Worm (Caenorhabditis elegans) whole organism, late embryonic: Measurements from ENCODE around the gene fbxb-106.

Experiments used
- C08G9.2 ChIP-seq: sonication (generic microtip); optimal IDR thresholded peaks from 2 replicates; lab custom pipeline; 2016; ENCODE audit warnings: mild to moderate bottlenecking, missing genetic modification characterization, moderate library complexity, missing compliant biosample characterization
- C38D4.7 ChIP-seq: fragments of 200-800 bp; sonication (Bioruptor generic); optimal IDR thresholded peaks from 2 replicates; lab custom pipeline; 2018; ENCODE audit warnings: mild to moderate bottlenecking, missing genetic modification characterization, moderate library complexity, missing compliant biosample characterization
- F13H6.1 ChIP-seq: sonication (generic microtip); optimal IDR thresholded peaks from 2 replicates; lab custom pipeline; 2016; ENCODE audit warnings: missing genetic modification characterization, missing compliant biosample characterization
- T23F11.4 ChIP-seq: fragments of 200-800 bp; sonication (Bioruptor generic); optimal IDR thresholded peaks from 2 replicates; lab custom pipeline; 2018; ENCODE audit warnings: mild to moderate bottlenecking, missing genetic modification characterization, missing compliant biosample characterization
- ama-1 ChIP-seq: fragments of 150-350 bp; optimal IDR thresholded peaks from 2 replicates; lab custom pipeline; 2014
- ceh-14 ChIP-seq: sonication (generic microtip); optimal IDR thresholded peaks from 2 replicates; lab custom pipeline; 2016; ENCODE audit warnings: missing genotype, missing genetic modification characterization, missing compliant biosample characterization
- ceh-18 ChIP-seq: sonication (generic microtip); optimal IDR thresholded peaks from 2 replicates; lab custom pipeline; 2016; ENCODE audit warnings: missing genetic modification characterization, missing compliant biosample characterization
- ceh-19 ChIP-seq: fragments of 200-800 bp; sonication (Bioruptor generic); optimal IDR thresholded peaks from 2 replicates; lab custom pipeline; 2018; ENCODE audit warnings: mild to moderate bottlenecking, missing genetic modification characterization, missing compliant biosample characterization
- ceh-22 ChIP-seq: sonication (generic microtip); optimal IDR thresholded peaks from 2 replicates; lab custom pipeline; 2017; ENCODE audit warnings: missing biosample characterization, missing genetic modification characterization
- ceh-31 ChIP-seq: sonication (generic microtip); optimal IDR thresholded peaks from 2 replicates; lab custom pipeline; 2016; ENCODE audit warnings: missing genetic modification characterization, missing compliant biosample characterization
- ceh-45 ChIP-seq: fragments of 200-800 bp; sonication (Bioruptor generic); IDR thresholded peaks from 2 replicates; pipeline ENCODE4 v1.3.6; 2022; ENCODE audit warnings: missing genetic modification reagents, missing genetic modification characterization, missing compliant biosample characterization
- ceh-48 ChIP-seq: sonication (generic microtip); optimal IDR thresholded peaks from 2 replicates; lab custom pipeline; 2016; ENCODE audit warnings: missing genetic modification characterization, inconsistent platforms, missing compliant biosample characterization
- ceh-6 ChIP-seq: fragments of 200-800 bp; sonication (Bioruptor generic); optimal IDR thresholded peaks from 2 replicates; lab custom pipeline; 2018; ENCODE audit warnings: mild to moderate bottlenecking, missing genetic modification characterization, missing compliant biosample characterization
- dve-1 ChIP-seq: sonication (generic microtip); optimal IDR thresholded peaks from 2 replicates; lab custom pipeline; 2017; ENCODE audit warnings: antibody characterized with exemption, mild to moderate bottlenecking, missing genetic modification characterization, missing compliant biosample characterization
- elt-2 ChIP-seq: sonication (generic microtip); optimal IDR thresholded peaks from 2 replicates; lab custom pipeline; 2016; ENCODE audit warnings: missing genetic modification reagents, missing genetic modification characterization, missing compliant biosample characterization
- elt-4 ChIP-seq: sonication (generic microtip); optimal IDR thresholded peaks from 2 replicates; lab custom pipeline; 2016; ENCODE audit warnings: missing genetic modification characterization, missing compliant biosample characterization
- ets-4 ChIP-seq: sonication (generic microtip); optimal IDR thresholded peaks from 2 replicates; lab custom pipeline; 2016; ENCODE audit warnings: missing genetic modification characterization, missing compliant biosample characterization
- eyg-1 ChIP-seq: sonication (generic microtip); optimal IDR thresholded peaks from 2 replicates; lab custom pipeline; 2016; ENCODE audit warnings: missing genotype, missing genetic modification characterization, missing compliant biosample characterization
- fax-1 ChIP-seq: sonication (generic microtip); optimal IDR thresholded peaks from 2 replicates; lab custom pipeline; 2016; ENCODE audit warnings: missing genotype, missing genetic modification characterization, missing compliant biosample characterization
- fkh-10 ChIP-seq: fragments of 150-350 bp; optimal IDR thresholded peaks from 2 replicates; lab custom pipeline; 2014; ENCODE audit warnings: missing biosample characterization, missing genetic modification reagents, missing genetic modification characterization
- fkh-6 ChIP-seq: sonication (generic microtip); optimal IDR thresholded peaks from 2 replicates; lab custom pipeline; 2016; ENCODE audit warnings: missing genetic modification characterization, missing compliant biosample characterization
- hlh-15 ChIP-seq: sonication (generic microtip); optimal IDR thresholded peaks from 2 replicates; lab custom pipeline; 2016; ENCODE audit warnings: missing genetic modification characterization, missing compliant biosample characterization
- hlh-30 ChIP-seq: sonication (generic microtip); optimal IDR thresholded peaks from 2 replicates; lab custom pipeline; 2017; ENCODE audit warnings: antibody characterized with exemption, missing genetic modification characterization, missing compliant biosample characterization; ENCODE audit not compliant: insufficient read depth
- hlh-6 ChIP-seq: sonication (generic microtip); optimal IDR thresholded peaks from 2 replicates; lab custom pipeline; 2016; ENCODE audit warnings: missing genotype, missing genetic modification characterization, missing compliant biosample characterization
- lim-6 ChIP-seq: sonication (generic microtip); optimal IDR thresholded peaks from 2 replicates; lab custom pipeline; 2016; ENCODE audit warnings: missing genetic modification characterization, missing compliant biosample characterization
- lin-11 ChIP-seq: fragments of 200-800 bp; sonication (Bioruptor generic); optimal IDR thresholded peaks from 2 replicates; lab custom pipeline; 2018; ENCODE audit warnings: mild to moderate bottlenecking, missing genetic modification characterization, missing compliant biosample characterization
- madf-2 ChIP-seq: sonication (generic microtip); optimal IDR thresholded peaks from 2 replicates; lab custom pipeline; 2017; ENCODE audit warnings: missing genetic modification characterization, missing compliant biosample characterization
- mec-3 ChIP-seq: sonication (generic microtip); optimal IDR thresholded peaks from 2 replicates; lab custom pipeline; 2016; ENCODE audit warnings: borderline replicate concordance, missing genetic modification characterization, missing compliant biosample characterization
- nfya-1 ChIP-seq: sonication (generic microtip); optimal IDR thresholded peaks from 2 replicates; lab custom pipeline; 2017; ENCODE audit warnings: missing genetic modification characterization, mild to moderate bottlenecking, missing compliant biosample characterization, antibody characterized with exemption, moderate library complexity
- nhr-11 ChIP-seq: fragments of 150-350 bp; optimal IDR thresholded peaks from 2 replicates; lab custom pipeline; 2014; ENCODE audit warnings: missing biosample characterization, missing genetic modification characterization
- nhr-232 ChIP-seq: sonication (generic microtip); optimal IDR thresholded peaks from 2 replicates; lab custom pipeline; 2016; ENCODE audit warnings: missing genetic modification characterization, missing compliant biosample characterization
- pag-3 ChIP-seq: sonication (generic microtip); optimal IDR thresholded peaks from 2 replicates; lab custom pipeline; 2016; ENCODE audit warnings: missing compliant biosample characterization, missing genetic modification characterization, borderline replicate concordance
- pat-9 ChIP-seq: fragments of 200-800 bp; sonication (Bioruptor generic); optimal IDR thresholded peaks from 2 replicates; lab custom pipeline; 2018; ENCODE audit warnings: mild to moderate bottlenecking, missing genetic modification characterization, moderate library complexity, missing compliant biosample characterization
- pha-2 ChIP-seq: sonication (generic microtip); optimal IDR thresholded peaks from 2 replicates; lab custom pipeline; 2017; ENCODE audit warnings: mild to moderate bottlenecking, missing genetic modification characterization, missing compliant biosample characterization
- pha-4 ChIP-seq: fragments of 150-350 bp; optimal IDR thresholded peaks from 2 replicates; lab custom pipeline; 2018; ENCODE audit warnings: missing biosample characterization, missing genetic modification reagents, missing genetic modification characterization
- pros-1 ChIP-seq: fragments of 150-350 bp; optimal IDR thresholded peaks from 2 replicates; lab custom pipeline; 2014; ENCODE audit warnings: missing biosample characterization, missing genetic modification reagents, missing genetic modification characterization
- ref-2 ChIP-seq: sonication (generic microtip); optimal IDR thresholded peaks from 2 replicates; lab custom pipeline; 2016; ENCODE audit warnings: missing genetic modification characterization, missing compliant biosample characterization
- sox-2 ChIP-seq: fragments of 200-800 bp; sonication (Bioruptor generic); IDR thresholded peaks from 2 replicates; pipeline ENCODE4 v1.3.6; 2022; ENCODE audit warnings: missing genetic modification reagents, missing genetic modification characterization, missing compliant biosample characterization
- sox-4 ChIP-seq: sonication (generic microtip); optimal IDR thresholded peaks from 2 replicates; lab custom pipeline; 2017; ENCODE audit warnings: mild to moderate bottlenecking, missing genetic modification characterization, inconsistent platforms, missing compliant biosample characterization
- syd-9 ChIP-seq: sonication (generic microtip); optimal IDR thresholded peaks from 2 replicates; lab custom pipeline; 2016; ENCODE audit warnings: mild to moderate bottlenecking, missing genetic modification characterization, moderate library complexity, missing compliant biosample characterization
- ttx-3 ChIP-seq: sonication (generic microtip); optimal IDR thresholded peaks from 2 replicates; lab custom pipeline; 2016; ENCODE audit warnings: missing genetic modification reagents, missing genetic modification characterization, missing compliant biosample characterization
- unc-55 ChIP-seq: sonication (generic microtip); optimal IDR thresholded peaks from 2 replicates; lab custom pipeline; 2017; ENCODE audit warnings: missing biosample characterization, missing genetic modification reagents, missing genetic modification characterization
- zip-5 ChIP-seq: sonication (generic microtip); optimal IDR thresholded peaks from 2 replicates; lab custom pipeline; 2016; ENCODE audit warnings: missing genetic modification characterization, missing compliant biosample characterization

The fbxb-106 gene

DNA sequence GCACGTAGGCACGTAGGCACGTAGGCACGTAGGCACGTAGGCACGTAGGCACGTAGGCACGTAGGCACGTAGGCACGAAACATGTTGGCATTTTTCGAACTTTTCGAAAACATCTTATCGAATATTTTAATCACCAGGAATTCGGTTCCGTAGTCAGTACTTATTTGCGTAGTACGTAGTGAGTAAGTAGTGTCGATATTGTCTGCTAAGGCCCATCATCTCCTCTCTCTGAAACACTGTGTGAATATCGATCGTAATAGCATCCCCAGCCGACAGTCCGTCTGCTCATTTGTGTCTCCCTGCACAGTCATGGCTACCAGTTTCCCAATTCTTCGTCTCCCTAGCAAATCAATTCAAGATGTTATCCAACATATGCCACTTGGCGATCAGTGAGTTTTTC lies at the start of gene fbxb-106:
fbxb-106 (plus strand) TSS at position 301 of the 400 bp plus-strand sequence.
- TF ChIP-seq T23F11.4 (GFP tag; lab: Kevin White, UChicago) (no peak), ref-2 (tag; lab: Kevin White, UChicago) (no peak), fkh-6 (tag; lab: Kevin White, UChicago) (no peak), sox-4 (tag; lab: Kevin White, UChicago) (no peak), ceh-22 (tag; lab: Kevin White, UChicago) (no peak), ceh-14 (tag; lab: Kevin White, UChicago) (no peak), ceh-6 (GFP tag; lab: Kevin White, UChicago) (no peak), F13H6.1 (no peak), ceh-18 (tag; lab: Kevin White, UChicago) (no peak), dve-1 (no peak), mec-3 (tag; lab: Kevin White, UChicago) (no peak), syd-9 (tag; lab: Kevin White, UChicago) (no peak), unc-55 (no peak), C38D4.7 (no peak), lin-11 (tag; lab: Kevin White, UChicago) (no peak), pha-2 (tag; lab: Kevin White, UChicago) (no peak), nhr-232 (no peak), sox-2 (no peak), ceh-19 (GFP tag; lab: Kevin White, UChicago) (no peak)

- no peak for TF ChIP-seq elt-2
- no peak for TF ChIP-seq ama-1 (lab: Kevin White, UChicago)
- no peak for TF ChIP-seq elt-4
- no peak for TF ChIP-seq ceh-6 (GFP tag; lab: Kevin White, UChicago)
- no peak for TF ChIP-seq pha-4
Observed at ce11 chrII:2717335-2717734, 44.9 kb upstream of the fbxb-106 start, which contains the start of gene T05A8.3. Gene T05A8.3 (minus strand): TSS chrII:2717435.

DNA sequence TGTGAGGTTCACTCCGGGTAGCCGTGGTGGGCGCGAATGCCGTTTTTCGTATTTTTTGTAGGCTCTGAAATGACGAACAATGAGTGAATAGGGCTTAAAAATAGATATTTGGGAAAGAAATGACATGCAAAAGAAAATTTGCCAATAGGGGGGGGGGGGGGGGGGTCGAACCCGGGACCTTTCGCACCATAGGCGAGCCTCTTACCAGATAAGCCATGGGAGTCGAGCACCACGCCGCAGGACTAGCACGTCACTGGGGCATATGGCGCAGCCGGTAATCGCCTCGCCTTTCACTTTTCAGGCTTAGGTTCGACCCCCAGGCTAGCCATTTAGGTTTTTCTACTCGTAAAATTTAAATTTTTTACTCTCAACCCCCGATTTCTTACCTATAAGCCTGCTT lies 43.0 kb upstream of the fbxb-106 start:
- TF ChIP-seq ceh-45 (GFP tag; lab: Robert Waterston, UW) (no peak), ets-4 (tag; lab: Kevin White, UChicago) (no peak), hlh-15 (tag; lab: Kevin White, UChicago) (no peak), pat-9 (tag; lab: Kevin White, UChicago) (no peak), pha-4 (no peak), ttx-3 (tag; lab: Kevin White, UChicago) (no peak), ceh-31 (tag; lab: Kevin White, UChicago) (no peak), madf-2 (tag; lab: Kevin White, UChicago) (no peak), hlh-6 (tag; lab: Kevin White, UChicago) (no peak), ceh-48 (tag; lab: Kevin White, UChicago) (no peak), lim-6 (no peak), pha-2 (tag; lab: Kevin White, UChicago) (no peak), C08G9.2 (tag; lab: Kevin White, UChicago) (no peak)

ce11 chrII:2721992-2722391 lies 40.2 kb upstream of the fbxb-106 start:
- TF ChIP-seq ama-1 (lab: Kevin White, UChicago) (no peak), nhr-11 (no peak), pha-4 (no peak), dve-1 (no peak), fkh-10 (no peak), fax-1 (no peak), pros-1 (tag; lab: Kevin White, UChicago) (no peak), zip-5 (tag; lab: Kevin White, UChicago) (no peak), lin-11 (tag; lab: Kevin White, UChicago) (no peak), hlh-30 (tag; lab: Kevin White, UChicago) (no peak), pag-3 (tag; lab: Kevin White, UChicago) (no peak), eyg-1 (tag; lab: Kevin White, UChicago) (no peak), nfya-1 (tag; lab: Kevin White, UChicago) (no peak), ceh-6 (GFP tag; lab: Kevin White, UChicago) (no peak)
